Worm (Caenorhabditis elegans): ENCODE data around the gene mig-39.

mig-39 gene

DNA sequence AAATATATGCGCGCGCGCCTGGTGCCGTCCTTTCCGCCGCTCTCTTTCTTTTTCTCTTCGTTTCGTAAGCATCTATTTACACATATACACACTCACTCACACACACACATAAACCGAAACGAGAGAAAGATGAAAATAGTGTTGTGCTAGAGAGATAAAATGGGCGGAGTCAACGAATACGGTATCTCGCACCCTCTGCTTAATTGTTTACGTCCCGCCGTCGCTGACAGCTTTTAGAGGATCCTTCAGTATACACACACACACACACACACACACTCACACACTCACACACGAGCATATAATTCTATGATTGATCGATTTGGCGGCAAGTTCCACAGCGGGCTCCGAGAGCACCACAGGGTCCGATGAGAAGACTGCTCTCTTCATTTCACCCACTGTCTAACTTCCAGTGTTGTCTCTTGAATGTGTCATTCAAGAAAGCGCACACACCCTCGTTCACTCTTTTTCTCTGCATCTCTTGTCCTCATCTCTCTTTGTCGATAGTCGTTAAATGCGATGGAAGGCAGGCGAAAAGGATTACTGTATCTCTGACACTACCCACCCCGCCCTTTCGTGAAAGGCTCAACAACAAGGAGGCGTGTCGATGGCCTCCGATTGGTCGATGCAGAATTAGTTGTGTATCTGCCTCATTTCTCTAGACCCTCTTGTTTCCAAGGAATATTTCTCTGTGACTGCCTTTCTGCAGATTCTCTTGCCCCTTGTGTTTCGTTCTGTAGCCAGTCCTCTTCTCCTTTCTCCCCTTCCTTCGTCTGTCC is 49.5 kb upstream of the mig-39 start (continued):
- TF ChIP-seq F23B12.7 (tag; optimal IDR thresholded peaks at IDR 0.05; ENCODE audit: insufficient read depth) (no peak), gei-17 (GFP tag; optimal IDR thresholded peaks at IDR 0.05) (peak; percentile 54), T26A5.8 (tag; optimal IDR thresholded peaks at IDR 0.05) (no peak), sdz-38 (tag; optimal IDR thresholded peaks at IDR 0.05) (no peak), madf-8 (GFP tag; conservative IDR thresholded peaks at IDR 0.05) (no peak), rec-8 (tag; optimal IDR thresholded peaks at IDR 0.05) (no peak), B0019.2 (GFP tag; conservative IDR thresholded peaks at IDR 0.05) (no peak), Y53G8AR.9 (GFP tag; conservative IDR thresholded peaks at IDR 0.05) (peak; percentile 61; the same call in 1 of the 2 replicates), zim-3 (tag; optimal IDR thresholded peaks at IDR 0.05) (no peak), F22D6.2 (tag; optimal IDR thresholded peaks at IDR 0.05) (no peak), let-526 (GFP tag; IDR thresholded peaks at IDR 0.05) (peak; percentile 61; the same call in 1 of the 2 replicates), lsl-1 (GFP tag; optimal IDR thresholded peaks at IDR 0.05) (no peak), F52B5.7 (tag; optimal IDR thresholded peaks at IDR 0.05) (no peak), nhr-80 (tag; optimal IDR thresholded peaks at IDR 0.05) (peak; percentile 91), ztf-6 (GFP tag; IDR thresholded peaks at IDR 0.05) (no peak), aptf-3 (GFP tag; IDR thresholded peaks at IDR 0.05) (no peak), let-607 (tag; optimal IDR thresholded peaks at IDR 0.05) (peak; percentile 42 to 88), madf-3 (GFP tag; IDR thresholded peaks at IDR 0.05) (no peak), K12H6.12 (tag; optimal IDR thresholded peaks at IDR 0.05) (peak; percentile 99), sptf-2 (GFP tag; optimal IDR thresholded peaks at IDR 0.05) (no peak), lin-54 (GFP tag; optimal IDR thresholded peaks at IDR 0.05) (peak; percentile 62), somi-1 (GFP tag; optimal IDR thresholded peaks at IDR 0.05) (peak; percentile 42), B0035.1 (tag; optimal IDR thresholded peaks at IDR 0.05) (no peak), nfya-1 (tag; optimal IDR thresholded peaks at IDR 0.05; ENCODE audit: borderline replicate concordance, insufficient read depth) (no peak), snpc-1.1 (tag; optimal IDR thresholded peaks at IDR 0.05; ENCODE audit: insufficient read depth) (peak; percentile 22), rcor-1 (GFP tag; IDR thresholded peaks at IDR 0.05) (no peak), T07F8.4 (tag; optimal IDR thresholded peaks at IDR 0.05) (no peak), nfya-2 (GFP tag; IDR thresholded peaks at IDR 0.05) (no peak), lin-35 (GFP tag; optimal IDR thresholded peaks at IDR 0.05) (peak in 1 of 3 experiments; percentile 81), repo-1 (tag; optimal IDR thresholded peaks at IDR 0.05) (peak; percentile 82), pha-4 (tag; optimal IDR thresholded peaks at IDR 0.05) (no peak), nhr-120 (GFP tag; IDR thresholded peaks at IDR 0.05) (no peak), F33H1.4 (GFP tag; IDR thresholded peaks at IDR 0.05) (no peak), B0261.1 (tag; optimal IDR thresholded peaks at IDR 0.05) (no peak), F10E7.11 (tag; optimal IDR thresholded peaks at IDR 0.05) (peak; percentile 45), die-1 (tag; optimal IDR thresholded peaks at IDR 0.05) (no peak), ZK185.1 (tag; optimal IDR thresholded peaks at IDR 0.05; ENCODE audit: poor library complexity, severe bottlenecking) (peak; percentile 41), dpl-1 (GFP tag; optimal IDR thresholded peaks at IDR 0.05) (no peak), hmg-1.2 (GFP tag; IDR thresholded peaks at IDR 0.05) (peak; percentile 81), Y56A3A.18 (GFP tag; IDR thresholded peaks at IDR 0.05) (peak; percentile 73; the same call in 1 of the 2 replicates), madf-6 (GFP tag; IDR thresholded peaks at IDR 0.05) (0 out of 2 replicates have a peak, but pooled peaks have one; percentile 29), hlh-26 (GFP tag; conservative IDR thresholded peaks at IDR 0.05) (no peak), madf-10 (tag; optimal IDR thresholded peaks at IDR 0.05) (peak; percentile 75), attf-3 (GFP tag; conservative IDR thresholded peaks at IDR 0.05) (no peak), efl-1 (GFP tag; optimal IDR thresholded peaks at IDR 0.05) (no peak), ztf-18 (tag; optimal IDR thresholded peaks at IDR 0.05) (peak; percentile 69)
